Worm (Caenorhabditis elegans): ENCODE measurements around the gene flcn-1.

flcn-1 gene

DNA sequence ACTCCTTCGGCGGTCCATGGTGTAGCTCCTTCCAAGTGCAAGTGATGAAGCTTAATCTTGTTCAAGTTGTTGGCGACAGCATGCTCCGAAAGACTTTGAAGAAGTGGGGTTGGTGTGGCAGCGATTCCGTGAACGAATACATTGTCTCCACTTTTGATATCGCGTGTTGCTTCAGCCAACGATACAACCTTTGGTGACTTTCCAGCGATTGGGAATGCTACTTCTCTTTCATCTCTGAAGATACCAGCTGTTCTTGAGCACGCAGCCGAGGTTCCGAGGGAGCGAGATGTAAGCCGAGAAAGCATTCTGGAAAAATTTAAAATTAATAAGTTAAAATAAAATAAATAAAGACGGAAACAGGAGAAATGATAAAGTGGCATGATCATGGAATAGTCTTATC lies 38.5 kb upstream of the flcn-1 start, which contains the start of gene acer-1:
acer-1 (minus strand) TSS at position 306 of the 400 bp plus-strand sequence.
- TF ChIP-seq che-1 (tag; optimal IDR thresholded peaks at IDR 0.05): no peak
- no peak for TF ChIP-seq fkh-6 (tag; optimal IDR thresholded peaks at IDR 0.05)
- no peak for TF ChIP-seq mec-3 (tag; optimal IDR thresholded peaks at IDR 0.05; ENCODE audit: borderline replicate concordance)
- TF ChIP-seq T23F11.4 (GFP tag; optimal IDR thresholded peaks at IDR 0.05): no peak
- no peak for TF ChIP-seq ceh-6 (GFP tag; optimal IDR thresholded peaks at IDR 0.05)
- TF ChIP-seq hlh-8 (tag; optimal IDR thresholded peaks at IDR 0.05): no peak
- TF ChIP-seq ama-1 (optimal IDR thresholded peaks at IDR 0.05): no peak
- TF ChIP-seq Y22D7AL.16 (tag; optimal IDR thresholded peaks at IDR 0.05): no peak
- TF ChIP-seq ref-2 (tag; optimal IDR thresholded peaks at IDR 0.05): no peak

DNA sequence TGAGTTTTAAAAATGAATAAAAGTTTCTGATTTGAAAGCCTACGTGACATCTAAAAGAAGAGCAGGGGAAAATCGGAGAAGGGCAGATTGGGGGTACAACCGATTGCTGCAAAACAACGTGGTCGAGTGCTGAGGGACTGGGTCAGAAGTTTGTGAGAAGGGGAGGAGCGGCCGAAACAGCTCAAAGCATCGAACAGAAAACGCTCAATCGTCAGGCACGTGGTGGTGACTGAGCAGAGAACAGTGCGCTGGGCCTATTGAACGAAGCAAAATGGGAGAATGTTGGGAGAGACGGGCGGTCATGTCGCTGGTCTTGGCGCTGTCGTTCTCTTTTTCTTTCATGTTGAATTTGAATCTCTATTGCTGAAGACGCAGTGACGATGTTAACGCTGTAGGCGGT lies 37.4 kb upstream of the flcn-1 start:
- TF ChIP-seq pqm-1 (tag; optimal IDR thresholded peaks at IDR 0.05) (peak; percentile 19), ceh-18 (tag; optimal IDR thresholded peaks at IDR 0.05) (peak; percentile 47), unc-42 (tag; optimal IDR thresholded peaks at IDR 0.05) (peak; percentile 12), K09A11.1 (tag; optimal IDR thresholded peaks at IDR 0.05; ENCODE audit: insufficient read depth) (no peak)

DNA sequence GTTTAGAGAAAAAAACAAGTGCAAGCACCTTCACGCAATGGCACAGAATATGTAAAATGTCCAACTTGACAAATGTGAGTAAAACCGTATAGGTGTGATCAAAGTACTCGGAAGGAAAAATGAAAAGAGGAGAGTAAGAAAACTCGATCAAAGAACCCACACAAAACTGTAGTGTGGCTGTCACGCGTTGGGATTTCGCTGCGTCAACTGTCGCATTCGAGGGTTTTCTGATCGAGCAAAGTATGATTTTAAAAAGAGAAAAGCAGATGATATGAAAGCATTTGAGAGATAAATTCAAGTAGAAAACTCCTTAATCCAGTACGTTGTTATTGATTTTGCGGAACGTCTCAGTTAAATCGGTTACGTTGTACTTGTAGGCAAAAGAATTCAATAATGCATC lies 36.7 kb upstream of the flcn-1 start:
- TF ChIP-seq ceh-6 (GFP tag; optimal IDR thresholded peaks at IDR 0.05) (no peak), hlh-6 (tag; optimal IDR thresholded peaks at IDR 0.05) (no peak), F13H6.1 (tag; optimal IDR thresholded peaks at IDR 0.05) (no peak), unc-55 (GFP tag; optimal IDR thresholded peaks at IDR 0.05) (peak; percentile 26), lim-6 (tag; optimal IDR thresholded peaks at IDR 0.05) (no peak), unc-86 (tag; optimal IDR thresholded peaks at IDR 0.05) (no peak)

DNA sequence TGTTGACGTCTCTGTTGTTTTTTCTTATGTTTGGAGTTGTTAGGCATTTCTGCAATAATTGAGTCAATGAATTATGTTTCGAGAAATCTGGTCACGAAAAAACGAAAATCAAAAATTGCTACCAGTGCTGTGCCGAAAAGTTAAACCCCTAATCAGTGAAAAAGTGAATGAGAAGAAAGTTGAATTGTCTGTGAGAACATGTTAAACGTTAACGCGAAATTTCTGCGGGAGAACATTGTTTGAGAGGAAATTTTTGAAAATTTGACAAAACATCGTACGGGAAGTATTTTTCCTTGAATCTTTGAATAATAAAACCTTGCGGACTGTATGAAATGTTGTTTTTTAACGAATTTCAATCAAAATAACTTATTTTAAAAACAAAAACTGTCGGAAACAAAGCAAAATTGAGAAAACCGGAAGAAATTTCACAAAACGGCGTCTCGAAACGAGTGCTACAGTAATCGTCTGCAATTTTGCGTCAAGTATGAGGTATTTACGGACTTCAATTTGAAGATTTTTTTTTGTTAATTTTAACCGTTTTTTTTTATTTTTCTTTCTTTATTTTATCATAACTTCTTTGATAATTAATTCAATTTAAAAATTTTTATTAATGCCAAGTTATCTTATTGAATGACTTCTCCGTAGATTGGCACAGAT lies 34.8 kb upstream of the flcn-1 start, which contains the start of gene adal-1:
adal-1 (minus strand) TSS at position 51 of the 657 bp plus-strand sequence.
- TF ChIP-seq lim-6 (tag; optimal IDR thresholded peaks at IDR 0.05) (no peak), ceh-9 (tag; optimal IDR thresholded peaks at IDR 0.05) (no peak), T23F11.4 (GFP tag; optimal IDR thresholded peaks at IDR 0.05) (no peak), ceh-19 (GFP tag; optimal IDR thresholded peaks at IDR 0.05) (no peak), eyg-1 (tag; optimal IDR thresholded peaks at IDR 0.05) (no peak), hlh-15 (tag; optimal IDR thresholded peaks at IDR 0.05) (no peak), ama-1 (optimal IDR thresholded peaks at IDR 0.05) (no peak), elt-4 (tag; optimal IDR thresholded peaks at IDR 0.05) (no peak), pag-3 (tag; optimal IDR thresholded peaks at IDR 0.05; ENCODE audit: borderline replicate concordance) (no peak)

DNA sequence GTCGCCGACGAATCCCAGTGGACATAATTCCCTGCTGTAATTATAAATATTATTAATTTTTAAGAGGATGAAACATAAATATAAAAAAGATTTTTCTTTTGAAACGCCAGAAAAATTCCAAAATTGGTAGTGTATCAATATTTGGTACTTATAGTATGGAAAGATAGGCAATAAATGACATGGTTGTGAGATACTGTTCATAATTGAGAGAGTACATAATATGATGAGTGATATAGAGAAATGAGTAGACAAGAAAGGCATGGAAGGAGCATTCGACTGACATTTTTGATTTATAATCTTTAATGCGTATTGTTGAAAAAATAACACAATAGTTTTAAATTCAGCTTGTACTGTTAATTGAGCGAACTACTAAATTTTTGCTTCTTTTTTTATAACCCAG lies 31.1 kb upstream of the flcn-1 start, which contains the start of gene C44B7.11:
C44B7.11 (minus strand) TSS at position 34 of the 400 bp plus-strand sequence.
- TF ChIP-seq zip-5 (tag; optimal IDR thresholded peaks at IDR 0.05) (no peak), K09A11.1 (tag; optimal IDR thresholded peaks at IDR 0.05; ENCODE audit: insufficient read depth) (no peak), ama-1 (optimal IDR thresholded peaks at IDR 0.05) (no peak), C38D4.7 (GFP tag; optimal IDR thresholded peaks at IDR 0.05) (no peak)

DNA sequence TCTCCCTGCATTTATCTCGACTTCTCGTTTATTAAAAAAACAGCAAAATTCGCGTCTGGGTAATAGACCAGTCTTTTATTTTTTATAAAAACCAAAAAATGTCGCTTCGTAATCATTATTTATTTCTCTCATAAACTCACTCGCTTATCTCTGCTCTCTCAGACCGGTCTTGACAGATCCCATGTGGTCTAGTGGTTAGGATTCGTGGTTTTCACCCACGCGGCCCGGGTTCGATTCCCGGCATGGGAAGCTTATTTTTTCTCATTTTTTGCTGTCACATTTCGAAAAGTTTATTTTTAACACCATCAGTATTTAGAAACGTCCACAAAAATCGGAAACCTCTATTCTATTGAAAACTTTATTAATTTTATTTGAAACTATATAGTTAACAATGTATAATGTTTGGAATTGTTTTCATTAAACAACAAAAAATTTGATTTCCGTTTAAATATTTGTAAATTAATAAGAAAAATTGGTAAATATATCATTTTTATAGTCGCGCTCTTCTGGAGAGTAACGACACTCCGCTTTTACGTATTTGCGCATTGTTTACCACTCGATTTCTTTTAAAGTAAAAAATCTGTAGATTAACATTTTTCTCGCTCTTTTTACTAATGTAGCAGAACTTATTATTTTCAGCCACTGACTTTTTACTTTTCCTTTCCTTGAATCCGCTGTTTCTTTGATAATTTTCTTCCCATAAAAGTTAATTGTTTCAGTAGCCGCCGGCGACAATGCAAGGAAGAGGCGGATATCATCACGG lies 30.4 kb upstream of the flcn-1 start, which contains the start of gene hrpl-1:
hrpl-1 (plus strand) TSS at position 713 of the 763 bp plus-strand sequence.
- TF ChIP-seq F13H6.1 (tag; optimal IDR thresholded peaks at IDR 0.05) (no peak), ama-1 (optimal IDR thresholded peaks at IDR 0.05) (no peak), elt-2 (tag; optimal IDR thresholded peaks at IDR 0.05) (peak; percentile 9), eyg-1 (tag; optimal IDR thresholded peaks at IDR 0.05) (no peak), ceh-31 (tag; optimal IDR thresholded peaks at IDR 0.05) (no peak), ceh-45 (GFP tag; IDR thresholded peaks at IDR 0.05) (0 out of 2 replicates have a peak, but pooled peaks have one; percentile 60), che-1 (tag; optimal IDR thresholded peaks at IDR 0.05) (peak; percentile 43), ceh-34 (tag; optimal IDR thresholded peaks at IDR 0.05) (no peak), ceh-14 (tag; optimal IDR thresholded peaks at IDR 0.05) (no peak), elt-4 (tag; optimal IDR thresholded peaks at IDR 0.05) (no peak), C38D4.7 (GFP tag; optimal IDR thresholded peaks at IDR 0.05) (no peak), lin-11 (tag; optimal IDR thresholded peaks at IDR 0.05) (peak; percentile 1), lim-6 (tag; optimal IDR thresholded peaks at IDR 0.05) (no peak), T23F11.4 (GFP tag; optimal IDR thresholded peaks at IDR 0.05) (no peak), fkh-10 (GFP tag; optimal IDR thresholded peaks at IDR 0.05) (no peak), ttx-3 (tag; optimal IDR thresholded peaks at IDR 0.05) (peak; percentile 1), ceh-22 (tag; optimal IDR thresholded peaks at IDR 0.05) (no peak), ceh-6 (GFP tag; optimal IDR thresholded peaks at IDR 0.05) (no peak), pqm-1 (tag; optimal IDR thresholded peaks at IDR 0.05) (no peak), fax-1 (tag; optimal IDR thresholded peaks at IDR 0.05) (peak; percentile 28), K02D7.2 (tag; optimal IDR thresholded peaks at IDR 0.05) (no peak), hlh-15 (tag; optimal IDR thresholded peaks at IDR 0.05) (peak; percentile 22), ahr-1 (tag; optimal IDR thresholded peaks at IDR 0.05) (no peak), pros-1 (tag; optimal IDR thresholded peaks at IDR 0.05) (no peak)

Data from whole organism, late embryonic.